Worm (Caenorhabditis elegans) whole organism, early embryonic: ENCODE data around the gene F55G1.7.

Source experiments
- B0310.2 ChIP-seq: sonication (generic microtip); optimal IDR thresholded peaks from 2 replicates; lab custom pipeline; 2016; ENCODE audit warnings: mild to moderate bottlenecking, missing genetic modification characterization, missing compliant biosample characterization
- F13C5.2 ChIP-seq: sonication (generic microtip); optimal IDR thresholded peaks from 2 replicates; lab custom pipeline; 2017; ENCODE audit warnings: mild to moderate bottlenecking, missing genetic modification characterization, inconsistent platforms, missing compliant biosample characterization
- aly-1 ChIP-seq: sonication (generic microtip); optimal IDR thresholded peaks from 2 replicates; lab custom pipeline; 2016; ENCODE audit warnings: missing genetic modification characterization, missing compliant biosample characterization
- ama-1 ChIP-seq: fragments of 150-350 bp; optimal IDR thresholded peaks from 2 replicates; lab custom pipeline; 2014
- ceh-13 ChIP-seq: fragments of 200-800 bp; sonication (Bioruptor generic); optimal IDR thresholded peaks from 2 replicates; lab custom pipeline; 2018; ENCODE audit warnings: mild to moderate bottlenecking, missing genetic modification characterization, missing compliant biosample characterization
- ceh-36 ChIP-seq: sonication (generic microtip); optimal IDR thresholded peaks from 2 replicates; lab custom pipeline; 2016; ENCODE audit warnings: missing genetic modification characterization, inconsistent platforms, missing compliant biosample characterization
- ets-7 ChIP-seq: sonication (generic microtip); optimal IDR thresholded peaks from 2 replicates; lab custom pipeline; 2016; ENCODE audit warnings: missing genotype, missing genetic modification characterization, missing compliant biosample characterization
- flt-1 ChIP-seq: fragments of 200-800 bp; sonication (Bioruptor generic); IDR thresholded peaks from 2 replicates; pipeline ENCODE4 v1.3.6; 2022; ENCODE audit warnings: missing genetic modification characterization, missing compliant biosample characterization
- hmbx-1 ChIP-seq: sonication (generic microtip); optimal IDR thresholded peaks from 2 replicates; lab custom pipeline; 2016; ENCODE audit warnings: mild to moderate bottlenecking, missing genetic modification characterization, missing compliant biosample characterization
- hmg-4 ChIP-seq: fragments of 200-800 bp; sonication (Bioruptor generic); optimal IDR thresholded peaks from 2 replicates; lab custom pipeline; 2018; ENCODE audit warnings: mild to moderate bottlenecking, missing genetic modification characterization, missing compliant biosample characterization
- hnd-1 ChIP-seq: sonication (generic microtip); optimal IDR thresholded peaks from 2 replicates; lab custom pipeline; 2016; ENCODE audit warnings: missing genetic modification characterization, missing compliant biosample characterization
- pes-1 ChIP-seq: fragments of 200-800 bp; sonication (Bioruptor generic); IDR thresholded peaks from 2 replicates; pipeline ENCODE4 v1.3.6; 2022; ENCODE audit warnings: missing genetic modification reagents, missing genetic modification characterization, missing compliant biosample characterization
- scrt-1 ChIP-seq: fragments of 200-800 bp; sonication (Bioruptor generic); IDR thresholded peaks from 2 replicates; pipeline ENCODE4 v1.3.6; 2022; ENCODE audit warnings: missing genetic modification characterization, missing compliant biosample characterization
- sea-1 ChIP-seq: fragments of 200-800 bp; sonication (Bioruptor generic); conservative IDR thresholded peaks from 2 replicates; pipeline ENCODE4 v1.3.6; 2022; ENCODE audit warnings: missing genetic modification characterization, missing compliant biosample characterization
- tbx-11 ChIP-seq: fragments of 200-800 bp; sonication (Bioruptor generic); IDR thresholded peaks from 2 replicates; pipeline ENCODE4 v1.3.6; 2022; ENCODE audit warnings: missing genetic modification characterization, missing compliant biosample characterization
- tbx-37 ChIP-seq: fragments of 200-800 bp; sonication (Bioruptor generic); conservative IDR thresholded peaks from 2 replicates; pipeline ENCODE4 v1.3.6; 2022; ENCODE audit warnings: missing genetic modification reagents, missing genetic modification characterization, missing compliant biosample characterization
- tra-4 ChIP-seq: sonication (generic microtip); optimal IDR thresholded peaks from 2 replicates; lab custom pipeline; 2017; ENCODE audit warnings: missing genetic modification characterization, missing compliant biosample characterization

Gene F55G1.7

DNA sequence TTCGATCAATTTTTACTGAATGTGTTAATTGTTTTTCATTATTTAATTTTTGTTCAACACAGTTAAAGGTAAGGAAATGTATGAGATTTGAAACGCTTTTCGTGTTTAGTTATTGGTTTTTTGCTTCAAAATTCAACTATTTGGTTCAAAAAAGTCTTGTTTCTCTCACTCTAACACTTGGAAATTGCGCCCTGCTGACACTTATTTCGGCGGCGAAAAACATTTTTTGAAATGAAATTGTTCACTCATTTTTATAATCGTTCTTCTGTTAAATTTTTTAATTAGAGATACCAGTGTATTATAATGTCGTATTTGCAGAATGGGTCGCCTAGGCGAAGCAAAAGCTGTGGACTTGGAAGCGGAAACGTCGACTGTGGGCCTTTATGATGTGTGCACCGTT is 8.5 kb upstream of the F55G1.7 start, which contains the start of gene rod-1:
Gene rod-1, plus strand, starts transcription at position 319 of the 400 bp plus-strand sequence.
- TF ChIP-seq sea-1 (GFP tag; lab: Robert Waterston, UW), result no peak
- TF ChIP-seq F13C5.2 (tag; lab: Kevin White, UChicago), result no peak
- TF ChIP-seq ama-1 (lab: Kevin White, UChicago), result no peak
- no peak for TF ChIP-seq scrt-1 (GFP tag; lab: Robert Waterston, UW)
- no peak for TF ChIP-seq hnd-1 (tag; lab: Kevin White, UChicago)
- no peak for TF ChIP-seq ceh-36 (tag; lab: Kevin White, UChicago)
- no peak for TF ChIP-seq hmg-4
- TF ChIP-seq ets-7 (tag; lab: Kevin White, UChicago), result no peak

DNA sequence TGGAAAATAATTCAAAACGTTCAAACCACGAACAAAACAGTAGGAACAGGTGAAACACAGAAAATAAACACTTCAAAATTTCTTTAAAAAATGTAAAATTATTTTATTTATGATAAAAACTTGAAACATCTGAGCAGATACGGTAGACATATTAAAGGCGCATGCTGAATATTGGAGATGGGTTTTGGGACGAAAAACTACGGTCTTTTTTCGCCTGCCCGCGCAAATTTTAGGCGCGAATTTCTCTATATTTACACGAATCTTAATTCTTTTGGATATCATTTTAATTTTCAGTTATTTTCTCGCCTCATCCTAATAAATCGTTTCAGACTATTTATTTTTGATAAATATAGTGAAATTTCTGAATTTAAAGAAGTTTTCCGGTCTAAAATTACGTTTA is 8.1 kb upstream of the F55G1.7 start:
- TF ChIP-seq F13C5.2 (tag; lab: Kevin White, UChicago), result no peak
- no peak for TF ChIP-seq aly-1 (tag; lab: Kevin White, UChicago)
- TF ChIP-seq tbx-37 (GFP tag; lab: Robert Waterston, UW), result no peak
- TF ChIP-seq ets-7 (tag; lab: Kevin White, UChicago), result no peak
- TF ChIP-seq hmg-4, result no peak
- no peak for TF ChIP-seq sea-1 (GFP tag; lab: Robert Waterston, UW)
- TF ChIP-seq ceh-36 (tag; lab: Kevin White, UChicago), result no peak

DNA sequence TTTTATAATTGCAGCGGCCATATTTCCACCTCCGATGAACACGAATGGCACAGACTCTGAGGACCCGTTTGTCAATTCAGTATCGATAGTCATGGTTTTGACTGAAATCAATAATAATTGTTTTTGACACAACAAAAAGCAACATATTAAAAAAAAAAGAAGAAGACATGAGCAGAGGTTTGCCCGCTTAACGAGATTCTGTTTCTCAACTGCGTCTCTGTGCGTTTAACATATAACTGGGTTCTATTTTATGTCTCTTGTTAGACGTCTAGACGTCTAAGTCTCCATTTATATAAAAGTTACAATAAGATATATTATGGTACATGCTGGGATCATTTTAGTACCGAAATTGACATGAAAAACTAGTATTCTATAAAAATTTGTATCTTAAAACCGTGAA is 7.6 kb upstream of the F55G1.7 start, which contains the start of gene pycr-4:
Gene pycr-4, minus strand, starts transcription at position 101 of the 400 bp plus-strand sequence.
- TF ChIP-seq tbx-37 (GFP tag; lab: Robert Waterston, UW), result no peak
- TF ChIP-seq scrt-1 (GFP tag; lab: Robert Waterston, UW), result no peak
- TF ChIP-seq ets-7 (tag; lab: Kevin White, UChicago), result no peak

DNA sequence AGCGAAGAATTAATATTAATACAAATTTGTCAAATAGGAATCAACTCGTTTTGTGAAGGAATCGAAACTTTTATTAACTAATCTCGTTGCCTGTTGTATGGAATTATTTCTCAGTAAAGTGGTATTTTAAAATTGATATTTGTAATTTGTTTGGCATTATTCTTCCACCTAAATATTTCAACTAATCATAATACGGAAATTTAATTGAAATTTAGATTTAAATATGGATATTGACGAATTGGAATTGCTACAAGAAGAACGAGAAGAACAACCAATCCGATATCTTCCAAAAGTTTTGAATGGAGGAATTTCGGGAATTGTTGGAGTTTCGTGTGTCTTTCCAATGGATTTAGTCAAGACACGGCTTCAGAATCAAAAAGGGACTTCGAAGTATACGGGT is 5.2 kb upstream of the F55G1.7 start, which contains the start of gene slc-25A18.2:
Gene slc-25A18.2, plus strand, starts transcription at position 216 of the 400 bp plus-strand sequence.
- no peak for TF ChIP-seq B0310.2
- TF ChIP-seq hmg-4, result no peak
- no peak for TF ChIP-seq tra-4 (tag; lab: Kevin White, UChicago)
- TF ChIP-seq hmbx-1, result no peak
- no peak for TF ChIP-seq hnd-1 (tag; lab: Kevin White, UChicago)
- TF ChIP-seq sea-1 (GFP tag; lab: Robert Waterston, UW), result no peak
- no peak for TF ChIP-seq ceh-36 (tag; lab: Kevin White, UChicago)
- no peak for TF ChIP-seq pes-1
- no peak for TF ChIP-seq tbx-11 (GFP tag; lab: Robert Waterston, UW)
- TF ChIP-seq F13C5.2 (tag; lab: Kevin White, UChicago), result no peak
- no peak for TF ChIP-seq ets-7 (tag; lab: Kevin White, UChicago)

DNA sequence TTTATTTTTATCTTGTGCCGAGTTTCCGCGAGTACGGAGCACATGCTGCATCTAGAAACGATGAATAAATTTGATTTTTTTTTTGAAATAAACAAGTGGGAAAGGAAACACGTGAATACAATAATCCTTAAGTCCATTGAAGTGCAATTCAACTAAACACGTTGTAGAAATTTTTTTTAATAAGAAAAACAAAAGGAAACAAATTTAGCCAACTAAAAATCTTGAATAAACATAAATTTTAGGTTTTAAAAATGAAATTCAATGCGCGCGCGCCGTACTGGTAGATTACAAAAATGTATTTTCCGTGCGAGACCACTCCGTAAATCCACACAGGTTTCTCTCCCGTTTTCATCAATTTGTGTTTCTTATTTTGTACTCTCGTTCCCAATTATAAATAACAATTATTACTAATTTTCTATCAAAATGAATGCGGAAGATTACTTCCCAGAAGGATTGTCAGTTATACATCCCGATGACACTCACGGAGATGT is 3.6 kb upstream of the F55G1.7 start, which contains the start of the genes plk-3 and F55G1.6:
Gene plk-3, minus strand, starts transcription at position 51 of the 491 bp plus-strand sequence.
Gene F55G1.6, plus strand, starts transcription at position 359 of the 491 bp plus-strand sequence.
- no peak for TF ChIP-seq pes-1

DNA sequence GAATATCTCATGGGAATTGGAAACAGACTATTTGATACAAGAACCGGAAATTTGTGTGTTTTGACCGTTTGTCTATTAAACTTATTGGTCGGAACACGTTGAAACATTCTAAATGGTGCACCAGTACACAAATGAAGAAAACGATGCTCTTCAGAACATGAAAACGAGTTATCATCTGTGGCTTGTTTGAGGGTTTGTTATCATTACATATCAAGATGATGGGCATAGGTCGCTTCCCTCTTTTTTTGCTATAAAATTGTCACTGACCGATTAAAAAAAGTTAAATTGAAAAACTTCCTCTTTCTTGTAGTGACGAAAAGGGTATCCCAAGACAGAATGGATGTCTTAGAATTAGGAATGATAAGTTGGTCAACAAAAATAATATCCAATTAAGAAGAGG is 994 bp downstream of the F55G1.7 start:
- TF ChIP-seq ama-1 (lab: Kevin White, UChicago) (no peak), tbx-37 (GFP tag; lab: Robert Waterston, UW) (no peak), flt-1 (no peak), hnd-1 (tag; lab: Kevin White, UChicago) (no peak), hmg-4 (no peak), sea-1 (GFP tag; lab: Robert Waterston, UW) (no peak), F13C5.2 (tag; lab: Kevin White, UChicago) (no peak), tbx-11 (GFP tag; lab: Robert Waterston, UW) (no peak), ceh-36 (tag; lab: Kevin White, UChicago) (no peak), tra-4 (tag; lab: Kevin White, UChicago) (no peak), hmbx-1 (no peak), aly-1 (tag; lab: Kevin White, UChicago) (no peak), pes-1 (no peak), ets-7 (tag; lab: Kevin White, UChicago) (no peak), scrt-1 (GFP tag; lab: Robert Waterston, UW) (no peak), B0310.2 (no peak), ceh-13 (GFP tag; lab: Kevin White, UChicago) (no peak)

DNA sequence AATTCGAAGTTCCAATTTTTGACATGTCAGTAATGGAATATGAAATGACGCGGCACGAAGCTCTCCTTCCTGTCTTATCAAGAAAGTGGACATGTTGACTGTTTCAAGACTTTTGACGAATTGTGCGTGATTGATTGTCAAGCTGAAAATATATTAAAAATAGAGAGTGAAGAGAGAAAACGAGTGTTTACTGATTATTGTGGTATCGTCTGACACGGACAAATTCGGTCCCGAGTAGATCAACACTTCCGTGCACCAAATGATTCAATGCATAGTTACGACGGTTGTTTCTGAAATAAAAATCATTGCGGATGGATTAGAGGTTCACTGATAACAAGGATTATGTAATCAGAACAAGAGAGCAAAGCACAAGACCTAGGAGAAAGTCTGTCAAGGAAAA is 2.5 kb downstream of the F55G1.7 start:
- TF ChIP-seq flt-1 (no peak), B0310.2 (no peak), tbx-37 (GFP tag; lab: Robert Waterston, UW) (no peak), hmbx-1 (no peak), ceh-36 (tag; lab: Kevin White, UChicago) (no peak), aly-1 (tag; lab: Kevin White, UChicago) (no peak), F13C5.2 (tag; lab: Kevin White, UChicago) (no peak), ceh-13 (GFP tag; lab: Kevin White, UChicago) (no peak), ama-1 (lab: Kevin White, UChicago) (no peak), ets-7 (tag; lab: Kevin White, UChicago) (no peak), tbx-11 (GFP tag; lab: Robert Waterston, UW) (no peak), pes-1 (no peak), tra-4 (tag; lab: Kevin White, UChicago) (no peak), scrt-1 (GFP tag; lab: Robert Waterston, UW) (no peak), hmg-4 (no peak), hnd-1 (tag; lab: Kevin White, UChicago) (no peak), sea-1 (GFP tag; lab: Robert Waterston, UW) (no peak)

DNA sequence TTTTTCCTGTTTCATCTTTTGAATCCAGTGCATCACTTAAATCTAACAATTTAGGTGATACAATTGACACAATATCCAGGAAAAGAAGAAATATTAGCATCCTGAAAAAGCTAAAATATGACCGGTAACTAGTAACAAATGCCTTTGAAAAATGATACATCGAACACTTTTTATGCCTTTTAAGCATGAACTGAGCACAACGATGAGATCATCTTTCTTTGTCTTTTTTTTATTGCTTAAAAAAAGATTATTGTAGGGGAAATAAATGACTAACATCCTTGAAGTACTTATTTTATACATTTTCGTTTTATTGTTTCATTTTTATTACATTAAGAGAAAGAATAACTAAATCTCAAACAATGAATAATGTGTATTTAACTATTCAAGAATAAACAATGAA is 3.8 kb downstream of the F55G1.7 start, which contains the start of gene F13B6.3:
Gene F13B6.3, minus strand, starts transcription at position 101 of the 400 bp plus-strand sequence.
- TF ChIP-seq sea-1 (GFP tag; lab: Robert Waterston, UW), result no peak
- TF ChIP-seq F13C5.2 (tag; lab: Kevin White, UChicago), result no peak
- no peak for TF ChIP-seq ceh-13 (GFP tag; lab: Kevin White, UChicago)
- no peak for TF ChIP-seq ceh-36 (tag; lab: Kevin White, UChicago)
- TF ChIP-seq hmg-4, result no peak
- TF ChIP-seq hnd-1 (tag; lab: Kevin White, UChicago), result no peak
- no peak for TF ChIP-seq aly-1 (tag; lab: Kevin White, UChicago)
- no peak for TF ChIP-seq tbx-37 (GFP tag; lab: Robert Waterston, UW)
- TF ChIP-seq ama-1 (lab: Kevin White, UChicago), result no peak
- TF ChIP-seq tra-4 (tag; lab: Kevin White, UChicago), result no peak
- no peak for TF ChIP-seq scrt-1 (GFP tag; lab: Robert Waterston, UW)
- TF ChIP-seq B0310.2, result no peak
- TF ChIP-seq pes-1, result no peak
- TF ChIP-seq flt-1, result no peak
- TF ChIP-seq ets-7 (tag; lab: Kevin White, UChicago), result no peak
- TF ChIP-seq hmbx-1, result no peak
- TF ChIP-seq tbx-11 (GFP tag; lab: Robert Waterston, UW), result no peak
